Worm (Caenorhabditis elegans) whole organism, L2 larva: ENCODE data around the gene C18H9.5.

Source experiments
- C34F6.9 ChIP-seq: fragments of 150-350 bp; optimal IDR thresholded peaks from 2 replicates; lab custom pipeline; 2014; ENCODE audit warnings: missing biosample characterization, missing genetic modification characterization
- F13H6.1 ChIP-seq: sonication (generic microtip); optimal IDR thresholded peaks from 2 replicates; lab custom pipeline; 2016; ENCODE audit warnings: missing genetic modification characterization, missing compliant biosample characterization
- R02D3.7 ChIP-seq: fragments of 150-350 bp; optimal IDR thresholded peaks from 2 replicates; lab custom pipeline; 2014; ENCODE audit warnings: missing biosample characterization, missing genetic modification characterization
- Y55F3AM.14 ChIP-seq: fragments of 200-800 bp; sonication (Bioruptor generic); optimal IDR thresholded peaks from 2 replicates; lab custom pipeline; 2018; ENCODE audit warnings: mild to moderate bottlenecking, missing genetic modification characterization, missing compliant biosample characterization
- ZK546.5 ChIP-seq: sonication (generic microtip); optimal IDR thresholded peaks from 2 replicates; lab custom pipeline; 2017; ENCODE audit warnings: missing biosample characterization, missing genetic modification characterization
- alr-1 ChIP-seq: fragments of 150-350 bp; optimal IDR thresholded peaks from 2 replicates; lab custom pipeline; 2014; ENCODE audit warnings: missing biosample characterization, missing genetic modification characterization
- ama-1 ChIP-seq: fragments of 150-350 bp; optimal IDR thresholded peaks from 2 replicates; lab custom pipeline; 2018; ENCODE audit warnings: inconsistent platforms
- blmp-1 ChIP-seq: sonication (generic microtip); optimal IDR thresholded peaks from 2 replicates; lab custom pipeline; 2017; ENCODE audit warnings: missing genetic modification characterization, mild to moderate bottlenecking, missing compliant biosample characterization, antibody characterized with exemption, moderate library complexity; ENCODE audit not compliant: insufficient read depth
- ceh-16 ChIP-seq: fragments of 150-350 bp; optimal IDR thresholded peaks from 2 replicates; lab custom pipeline; 2014; ENCODE audit warnings: missing biosample characterization, missing genetic modification characterization
- ceh-82 ChIP-seq: fragments of 150-350 bp; optimal IDR thresholded peaks from 2 replicates; lab custom pipeline; 2014; ENCODE audit warnings: missing biosample characterization, missing genetic modification characterization
- crh-2 ChIP-seq: sonication (generic microtip); optimal IDR thresholded peaks from 2 replicates; lab custom pipeline; 2017; ENCODE audit warnings: missing biosample characterization, missing genetic modification characterization
- dmd-4 ChIP-seq: sonication (generic microtip); optimal IDR thresholded peaks from 2 replicates; lab custom pipeline; 2017; ENCODE audit warnings: missing biosample characterization, missing genetic modification characterization
- egl-27 ChIP-seq: sonication (generic microtip); optimal IDR thresholded peaks from 3 replicates; lab custom pipeline; 2017; ENCODE audit warnings: missing biosample characterization, missing genetic modification reagents, missing genetic modification characterization
- elt-1 ChIP-seq: fragments of 150-350 bp; optimal IDR thresholded peaks from 2 replicates; lab custom pipeline; 2014; ENCODE audit warnings: missing biosample characterization, missing genetic modification characterization
- fos-1 ChIP-seq: fragments of 150-350 bp; optimal IDR thresholded peaks from 2 replicates; lab custom pipeline; 2014; ENCODE audit warnings: missing biosample characterization, missing genetic modification characterization
- lin-11 ChIP-seq: fragments of 150-350 bp; sonication (generic microtip); optimal IDR thresholded peaks from 2 replicates; lab custom pipeline; 2014; ENCODE audit warnings: missing biosample characterization, missing genetic modification characterization, inconsistent platforms, mixed read lengths
- lin-13 ChIP-seq: fragments of 150-350 bp; optimal IDR thresholded peaks from 2 replicates; lab custom pipeline; 2014; ENCODE audit warnings: missing biosample characterization, missing genetic modification reagents, missing genetic modification characterization
- lin-39 ChIP-seq: fragments of 150-350 bp; optimal IDR thresholded peaks from 2 replicates; lab custom pipeline; 2014; ENCODE audit warnings: missing biosample characterization, missing genetic modification reagents, missing genetic modification characterization
- lsy-2 ChIP-seq, 2 experiments: fragments of 150-350 bp in 1 of 2; sonication (generic microtip) in 1 of 2; optimal IDR thresholded peaks; 2 replicates each; lab custom pipeline; 2014 to 2017; ENCODE audit warnings: missing biosample characterization in 2 of 2, missing genetic modification characterization in 2 of 2
- mdl-1 ChIP-seq, 2 experiments: fragments of 150-350 bp in 1 of 2; sonication (generic microtip) in 1 of 2; optimal IDR thresholded peaks; 2 replicates each; lab custom pipeline; 2017; ENCODE audit warnings: missing biosample characterization in 2 of 2, missing genetic modification characterization in 2 of 2
- nhr-10 ChIP-seq: sonication (generic microtip); optimal IDR thresholded peaks from 2 replicates; lab custom pipeline; 2017; ENCODE audit warnings: missing biosample characterization, missing genetic modification characterization
- nhr-129 ChIP-seq: fragments of 150-350 bp; optimal IDR thresholded peaks from 2 replicates; lab custom pipeline; 2014; ENCODE audit warnings: missing biosample characterization, missing genetic modification characterization
- nhr-21 ChIP-seq: fragments of 150-350 bp; optimal IDR thresholded peaks from 2 replicates; lab custom pipeline; 2014; ENCODE audit warnings: missing biosample characterization, missing genetic modification characterization
- nhr-237 ChIP-seq: fragments of 150-350 bp; optimal IDR thresholded peaks from 2 replicates; lab custom pipeline; 2014; ENCODE audit warnings: missing biosample characterization, missing genetic modification characterization
- nhr-25 ChIP-seq: fragments of 150-350 bp; sonication (generic microtip); optimal IDR thresholded peaks from 3 replicates; lab custom pipeline; 2014; ENCODE audit warnings: missing biosample characterization, missing genetic modification characterization
- nhr-6 ChIP-seq: fragments of 150-350 bp; optimal IDR thresholded peaks from 2 replicates; lab custom pipeline; 2014; ENCODE audit warnings: missing biosample characterization, missing genetic modification characterization
- nhr-77 ChIP-seq: fragments of 150-350 bp; optimal IDR thresholded peaks from 2 replicates; lab custom pipeline; 2014; ENCODE audit warnings: missing biosample characterization, missing genetic modification characterization
- peb-1 ChIP-seq: fragments of 150-350 bp; optimal IDR thresholded peaks from 2 replicates; lab custom pipeline; 2014; ENCODE audit warnings: missing biosample characterization, missing genetic modification characterization
- skn-1 ChIP-seq: sonication (generic microtip); optimal IDR thresholded peaks from 2 replicates; lab custom pipeline; 2017; ENCODE audit warnings: missing biosample characterization, missing genetic modification characterization
- sma-3 ChIP-seq: sonication (generic microtip); optimal IDR thresholded peaks from 2 replicates; lab custom pipeline; 2016; ENCODE audit warnings: missing genetic modification reagents, missing genetic modification characterization, missing compliant biosample characterization
- sma-9 ChIP-seq, 2 experiments: fragments of 150-350 bp in 1 of 2; sonication (generic microtip) in 1 of 2; optimal IDR thresholded peaks; 2 replicates each; lab custom pipeline; 2014 to 2016; ENCODE audit warnings: missing genetic modification characterization in 2 of 2, mild to moderate bottlenecking in 1 of 2, missing biosample characterization in 1 of 2, missing compliant biosample characterization in 1 of 2, missing genetic modification reagents in 1 of 2, moderate library complexity in 1 of 2
- snpc-4 ChIP-seq: fragments of 150-350 bp; optimal IDR thresholded peaks from 2 replicates; lab custom pipeline; 2014; ENCODE audit warnings: missing biosample characterization, missing genetic modification characterization
- unc-62 ChIP-seq: fragments of 150-350 bp; optimal IDR thresholded peaks from 2 replicates; lab custom pipeline; 2014; ENCODE audit warnings: missing biosample characterization, missing genetic modification reagents, missing genetic modification characterization
- zag-1 ChIP-seq: fragments of 150-350 bp; optimal IDR thresholded peaks from 2 replicates; lab custom pipeline; 2014; ENCODE audit warnings: missing biosample characterization, missing genetic modification characterization
- ztf-11 ChIP-seq: sonication (generic microtip); optimal IDR thresholded peaks from 2 replicates; lab custom pipeline; 2017; ENCODE audit warnings: missing biosample characterization, missing genetic modification characterization

C18H9.5 gene

ce11 chrII:6695388-6695787, at the start of gene C18H9.5:
Gene C18H9.5 (minus strand): TSS chrII:6695566.
- TF ChIP-seq sma-9 (GFP tag; optimal IDR thresholded peaks at IDR 0.05; lab: Kevin White, UChicago) (peak; percentile 52), sma-9 (tag; optimal IDR thresholded peaks at IDR 0.05; lab: Kevin White, UChicago) (no peak), fos-1 (tag; lab: Kevin White, UChicago) (no peak)

DNA sequence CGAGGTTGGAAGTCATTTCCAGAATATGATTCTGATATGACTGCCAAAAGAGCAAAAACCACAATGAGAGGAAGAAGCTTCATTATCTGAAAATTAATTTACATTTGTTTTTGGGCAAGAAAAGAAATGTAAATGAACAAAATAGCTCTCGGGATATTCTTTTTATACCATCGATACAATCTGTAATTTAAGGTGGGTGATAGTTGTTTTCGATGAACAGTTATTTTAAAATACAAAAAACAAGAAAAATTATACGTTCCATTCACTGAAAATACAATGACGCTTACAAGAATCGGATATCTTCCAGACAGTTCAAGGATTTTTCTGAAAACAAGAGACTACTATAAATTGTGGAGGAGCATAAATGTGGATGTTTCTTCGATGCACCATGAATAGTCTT, 49.3 kb upstream of the C18H9.5 start, which contains the start of gene ins-15:
Gene ins-15 (minus strand): TSS at position 101 of the 400 bp plus-strand sequence.
- TF ChIP-seq snpc-4 (tag; lab: Kevin White, UChicago) (no peak), crh-2 (no peak), C34F6.9 (tag; lab: Kevin White, UChicago) (no peak), R02D3.7 (tag; lab: Kevin White, UChicago) (no peak), skn-1 (tag; lab: Kevin White, UChicago) (no peak), blmp-1 (tag; lab: Kevin White, UChicago) (no peak), lin-11 (tag; lab: Kevin White, UChicago) (no peak), mdl-1 (tag; optimal IDR thresholded peaks at IDR 0.05; lab: Kevin White, UChicago) (no peak)

DNA sequence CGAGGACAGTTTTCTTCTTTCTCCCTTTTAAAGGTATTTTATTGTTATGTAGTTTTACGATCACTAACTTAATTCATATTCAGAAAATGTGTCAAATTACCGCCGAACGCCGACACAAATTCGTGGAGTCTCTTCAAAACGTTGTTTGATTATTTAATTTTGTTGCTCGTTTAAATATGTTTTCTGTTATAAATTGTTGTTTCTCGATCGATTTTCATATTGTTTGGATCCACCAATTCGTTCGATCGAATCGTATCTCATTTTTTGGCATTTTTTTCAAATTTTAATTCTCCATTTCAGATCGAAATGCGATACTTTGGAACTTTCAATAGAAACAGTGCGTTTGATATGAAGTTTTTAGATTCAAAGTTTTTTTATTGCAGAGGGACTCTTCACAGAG, 47.2 kb upstream of the C18H9.5 start, which contains the start of gene F41G3.6:
Gene F41G3.6 (plus strand): TSS at position 301 of the 400 bp plus-strand sequence.
- no peak for TF ChIP-seq ceh-82
- TF ChIP-seq nhr-6 (tag; lab: Kevin White, UChicago): no peak
- TF ChIP-seq lin-11 (tag; lab: Kevin White, UChicago): no peak
- no peak for TF ChIP-seq nhr-237 (tag; lab: Kevin White, UChicago)
- TF ChIP-seq ceh-16 (tag; lab: Kevin White, UChicago): no peak
- TF ChIP-seq ama-1 (lab: Kevin White, UChicago): no peak
- TF ChIP-seq snpc-4 (tag; lab: Kevin White, UChicago): no peak
- TF ChIP-seq nhr-25 (tag; lab: Kevin White, UChicago): no peak
- no peak for TF ChIP-seq nhr-129 (tag; lab: Kevin White, UChicago)
- TF ChIP-seq mdl-1 (tag; optimal IDR thresholded peaks at IDR 0.05; lab: Kevin White, UChicago): no peak
- no peak for TF ChIP-seq unc-62 (GFP tag; lab: Kevin White, UChicago)
- no peak for TF ChIP-seq lin-39 (tag; lab: Kevin White, UChicago)
- TF ChIP-seq ztf-11: no peak
- TF ChIP-seq F13H6.1 (tag; lab: Kevin White, UChicago): no peak
- TF ChIP-seq blmp-1 (tag; lab: Kevin White, UChicago): no peak
- no peak for TF ChIP-seq elt-1 (tag; lab: Kevin White, UChicago)
- TF ChIP-seq nhr-10 (tag; lab: Kevin White, UChicago): no peak

- TF ChIP-seq C34F6.9 (tag; lab: Kevin White, UChicago) (peak; percentile 68), lin-13 (peak; percentile 54), sma-9 (GFP tag; optimal IDR thresholded peaks at IDR 0.05; lab: Kevin White, UChicago) (peak; percentile 33), sma-9 (tag; optimal IDR thresholded peaks at IDR 0.05; lab: Kevin White, UChicago) (no peak), zag-1 (tag; lab: Kevin White, UChicago) (peak; percentile 7), nhr-25 (tag; lab: Kevin White, UChicago) (no peak), nhr-77 (tag; lab: Kevin White, UChicago) (no peak), ceh-82 (no peak), sma-3 (GFP tag; lab: Kevin White, UChicago) (peak; percentile 57), nhr-129 (tag; lab: Kevin White, UChicago) (peak; percentile 65), nhr-21 (tag; lab: Kevin White, UChicago) (peak; percentile 13), fos-1 (tag; lab: Kevin White, UChicago) (peak; percentile 32), F13H6.1 (tag; lab: Kevin White, UChicago) (peak; percentile 20), crh-2 (peak; percentile 48), nhr-6 (tag; lab: Kevin White, UChicago) (no peak), lsy-2 (tag; optimal IDR thresholded peaks at IDR 0.05; lab: Kevin White, UChicago) (peak in 1 of 2 experiments; percentile 71)
These were observed 46.1 kb upstream of the C18H9.5 start, which contains the start of gene exos-8 for ce11 chrII:6741428-6741827. Gene exos-8 (plus strand): TSS chrII:6741691.

DNA sequence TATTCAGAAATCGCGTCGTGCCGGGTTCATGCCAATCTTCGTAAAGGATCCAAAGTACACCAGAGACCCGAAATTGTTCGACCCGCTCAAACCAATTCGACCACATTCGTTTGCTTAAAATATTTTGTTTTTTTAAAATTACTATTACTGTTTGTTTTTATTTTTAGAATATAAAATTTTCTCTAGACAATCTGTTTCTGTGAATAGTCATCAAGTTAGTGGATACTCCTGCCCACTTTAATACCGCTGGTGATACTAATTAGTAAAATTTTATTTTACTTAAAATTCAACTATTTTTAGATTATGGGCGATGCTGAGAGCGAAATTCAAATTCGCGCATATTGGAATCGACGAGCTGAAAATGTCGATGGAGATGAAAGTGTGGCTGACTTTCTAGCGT, 41.2 kb upstream of the C18H9.5 start, which contains the start of gene T14B4.1:
Gene T14B4.1 (plus strand): TSS at position 301 of the 400 bp plus-strand sequence.
- no peak for TF ChIP-seq peb-1 (tag; lab: Kevin White, UChicago)
- no peak for TF ChIP-seq mdl-1 (tag; optimal IDR thresholded peaks at IDR 0.05; lab: Kevin White, UChicago)
- TF ChIP-seq alr-1 (tag; lab: Kevin White, UChicago): no peak
- TF ChIP-seq blmp-1 (tag; lab: Kevin White, UChicago): no peak
- TF ChIP-seq dmd-4 (tag; lab: Kevin White, UChicago): no peak
- TF ChIP-seq F13H6.1 (tag; lab: Kevin White, UChicago): no peak
- no peak for TF ChIP-seq R02D3.7 (tag; lab: Kevin White, UChicago)
- no peak for TF ChIP-seq ZK546.5 (tag; lab: Kevin White, UChicago)
- no peak for TF ChIP-seq snpc-4 (tag; lab: Kevin White, UChicago)
- no peak for TF ChIP-seq Y55F3AM.14 (GFP tag; lab: Kevin White, UChicago)
- TF ChIP-seq egl-27 (tag; lab: Kevin White, UChicago): no peak
